Worm (Caenorhabditis elegans): ENCODE data around the gene C42D4.18.

- no peak for TF ChIP-seq hmbx-1 (tag; optimal IDR thresholded peaks at IDR 0.05)
- no peak for TF ChIP-seq ama-1 (optimal IDR thresholded peaks at IDR 0.05)
- TF ChIP-seq B0310.2 (tag; optimal IDR thresholded peaks at IDR 0.05), result no peak
- no peak for TF ChIP-seq ets-7 (tag; optimal IDR thresholded peaks at IDR 0.05)
- no peak for TF ChIP-seq tbx-37 (GFP tag; conservative IDR thresholded peaks at IDR 0.05)
- no peak for TF ChIP-seq tbx-11 (GFP tag; IDR thresholded peaks at IDR 0.05)
- TF ChIP-seq flt-1 (GFP tag; IDR thresholded peaks at IDR 0.05), result no peak
- no peak for TF ChIP-seq ceh-13 (GFP tag; optimal IDR thresholded peaks at IDR 0.05)
- no peak for TF ChIP-seq scrt-1 (GFP tag; IDR thresholded peaks at IDR 0.05)
Observed at ce11 chrIV:7154356-7154755, 12.2 kb upstream of the C42D4.18 start, which contains the start of gene C34D4.2.
